Worm (Caenorhabditis elegans): ENCODE results near the gene vkmt-1.
"Not testable (repeated sequence)": the region's sequence is repeated elsewhere in the genome, so short reads cannot be mapped to it uniquely, and the experiment has no call there.

vkmt-1 gene

DNA sequence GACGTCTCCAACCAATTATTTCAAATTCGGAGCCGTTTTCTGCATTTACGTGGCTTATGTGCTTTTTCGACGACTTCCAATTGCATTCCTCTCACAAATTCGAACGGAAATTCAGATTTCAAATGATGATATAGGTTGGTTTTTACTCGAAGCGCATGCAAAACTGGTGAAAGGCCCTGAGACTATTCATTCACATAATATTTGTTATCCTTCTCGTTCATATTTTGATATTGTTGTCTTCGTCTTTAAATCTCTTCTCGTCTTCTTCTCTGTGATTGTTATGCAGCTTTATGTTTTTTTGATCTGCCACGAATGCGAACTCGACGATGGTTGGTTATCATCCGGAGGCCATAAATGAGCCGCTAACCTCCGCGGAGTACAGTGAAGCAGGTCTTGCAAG is 4.3 kb downstream of the vkmt-1 start, which contains the start of gene hpo-12:
Gene hpo-12, plus strand, starts transcription at position 301 of the 400 bp plus-strand sequence.
- TF ChIP-seq unc-62 (GFP tag; optimal IDR thresholded peaks at IDR 0.05): no peak

DNA sequence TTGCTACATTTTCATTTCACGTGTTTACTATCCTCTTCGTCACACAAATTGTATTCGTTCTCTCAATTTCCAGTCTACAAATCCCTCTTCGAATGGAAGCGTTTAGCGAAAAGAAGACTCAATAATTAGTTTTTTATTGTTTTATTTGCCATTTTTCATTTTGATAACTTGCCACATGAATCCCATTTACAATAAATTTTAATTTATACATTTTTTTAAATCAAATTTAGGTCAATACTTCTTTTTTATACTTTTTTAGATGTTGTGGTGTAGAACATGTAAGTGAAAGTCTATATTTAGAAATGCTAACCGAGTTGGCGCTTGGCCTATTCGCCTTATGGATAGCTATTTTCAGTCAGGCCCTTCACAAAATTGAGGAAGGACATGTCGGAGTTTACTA is 9.1 kb downstream of the vkmt-1 start, which contains the start of gene erl-1:
Gene erl-1, plus strand, starts transcription at position 301 of the 400 bp plus-strand sequence.
- no peak for TF ChIP-seq unc-62 (GFP tag; optimal IDR thresholded peaks at IDR 0.05)

DNA sequence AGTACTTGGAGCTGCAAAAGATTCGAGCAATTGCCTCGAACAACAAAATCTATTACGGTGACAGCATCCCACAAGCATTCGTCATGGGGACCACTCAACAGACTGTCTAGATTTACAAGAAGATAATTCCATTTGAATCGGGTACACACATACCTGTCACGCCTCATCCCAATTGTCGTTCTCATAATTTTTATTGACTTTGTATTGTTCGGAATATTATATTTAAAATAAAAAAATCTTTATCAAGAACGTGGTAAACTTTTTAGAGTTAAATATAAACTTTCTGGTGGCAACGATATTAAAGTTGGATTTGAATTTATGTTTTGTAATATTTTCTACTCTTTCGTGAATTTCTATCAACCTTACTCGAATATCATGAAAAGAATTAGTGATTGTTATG is 10.6 kb downstream of the vkmt-1 start, which contains the start of gene C42C1.9:
Gene C42C1.9, plus strand, starts transcription at position 301 of the 400 bp plus-strand sequence.
- TF ChIP-seq unc-62 (GFP tag; optimal IDR thresholded peaks at IDR 0.05): no peak

ce11 chrIV:12290744-12291143 is 12.2 kb downstream of the vkmt-1 start, which contains the start of gene C42C1.8:
TSS of gene C42C1.8 (plus strand) at chrIV:12291044.
- no peak for TF ChIP-seq unc-62 (GFP tag; optimal IDR thresholded peaks at IDR 0.05)

ce11 chrIV:12301161-12301560 is 22.6 kb downstream of the vkmt-1 start, which contains the start of gene oac-59:
TSS of gene oac-59 (minus strand) at chrIV:12301261.
- TF ChIP-seq unc-62 (GFP tag; optimal IDR thresholded peaks at IDR 0.05): no peak

DNA sequence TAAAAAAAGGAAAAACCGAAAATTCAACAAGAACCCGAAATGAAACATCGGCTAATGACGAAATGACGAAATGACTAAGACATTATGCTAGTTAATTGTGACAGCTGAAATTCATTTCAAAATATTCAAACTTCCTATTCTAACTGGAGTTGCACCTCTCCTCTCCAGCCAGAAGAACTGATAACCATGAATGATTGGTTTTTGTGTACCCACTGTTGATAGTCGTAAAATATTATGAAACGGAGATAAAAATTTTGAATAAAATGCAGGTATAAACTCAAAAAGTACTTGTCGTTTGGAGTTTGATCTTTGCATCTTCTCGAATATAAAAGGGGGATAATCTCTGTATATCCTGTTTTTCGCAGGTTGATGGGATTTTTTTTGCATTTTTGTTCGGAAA is 24.4 kb downstream of the vkmt-1 start:
- TF ChIP-seq unc-62 (GFP tag; optimal IDR thresholded peaks at IDR 0.05): no peak

DNA sequence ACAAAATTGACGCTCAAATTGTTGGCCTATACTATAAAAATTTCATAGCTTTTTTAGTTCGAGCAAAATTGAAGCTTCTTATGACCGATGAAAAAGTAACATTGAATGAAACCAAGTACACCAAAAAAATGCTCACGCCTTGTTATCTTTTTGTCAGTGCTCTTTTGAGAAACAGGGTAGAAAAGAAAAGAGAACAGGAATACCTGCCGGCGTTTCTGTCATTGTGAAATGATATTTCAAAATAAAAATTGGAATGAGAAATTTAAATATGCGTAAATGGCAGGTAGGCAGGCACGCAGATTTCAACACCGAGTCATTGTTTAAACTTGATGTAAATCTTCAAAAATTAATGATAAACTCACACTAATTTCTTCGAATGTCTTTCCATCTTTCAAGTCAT is 26.2 kb downstream of the vkmt-1 start:
- no peak for TF ChIP-seq unc-62 (GFP tag; optimal IDR thresholded peaks at IDR 0.05)

DNA sequence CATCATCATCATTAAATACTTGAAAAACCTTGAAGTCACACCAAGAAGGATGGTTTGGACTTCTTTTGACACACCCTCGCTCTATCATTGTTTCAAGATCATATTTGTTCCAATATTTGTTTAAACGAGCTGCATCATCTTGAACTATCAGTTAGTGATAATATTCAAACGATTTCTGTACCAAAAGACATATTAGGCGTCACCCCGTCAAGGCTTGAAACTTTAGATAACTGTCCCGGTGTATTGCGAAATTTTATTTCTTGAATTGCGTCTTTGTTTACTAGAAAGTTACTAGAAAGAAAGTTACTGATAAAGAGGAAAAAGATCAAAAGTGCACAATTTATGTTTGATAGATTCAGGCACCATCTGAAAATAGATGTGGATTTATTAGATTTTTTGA is 27.4 kb downstream of the vkmt-1 start:
- TF ChIP-seq unc-62 (GFP tag; optimal IDR thresholded peaks at IDR 0.05): no peak

DNA sequence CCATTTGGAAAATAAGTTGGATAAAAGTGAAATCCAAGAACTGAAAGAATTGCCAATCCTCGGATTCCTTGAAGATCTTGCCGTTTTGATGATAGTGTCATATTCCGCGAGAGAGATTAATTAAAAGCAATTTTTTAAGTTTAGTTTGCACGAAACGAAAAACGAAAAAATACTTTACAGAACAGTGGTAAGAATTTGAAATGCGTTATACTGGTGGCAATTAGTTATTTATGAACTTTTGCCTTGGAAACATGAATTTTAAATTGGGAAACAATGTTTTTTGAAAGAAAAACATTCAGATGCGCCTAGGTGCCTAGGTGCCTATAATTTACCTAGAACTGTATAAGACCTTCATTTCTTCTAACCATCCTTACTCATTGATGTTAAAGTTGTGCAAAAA is 29.2 kb downstream of the vkmt-1 start, which contains the start of gene oac-57:
Gene oac-57, minus strand, starts transcription at position 101 of the 400 bp plus-strand sequence.
- no peak for TF ChIP-seq unc-62 (GFP tag; optimal IDR thresholded peaks at IDR 0.05)

DNA sequence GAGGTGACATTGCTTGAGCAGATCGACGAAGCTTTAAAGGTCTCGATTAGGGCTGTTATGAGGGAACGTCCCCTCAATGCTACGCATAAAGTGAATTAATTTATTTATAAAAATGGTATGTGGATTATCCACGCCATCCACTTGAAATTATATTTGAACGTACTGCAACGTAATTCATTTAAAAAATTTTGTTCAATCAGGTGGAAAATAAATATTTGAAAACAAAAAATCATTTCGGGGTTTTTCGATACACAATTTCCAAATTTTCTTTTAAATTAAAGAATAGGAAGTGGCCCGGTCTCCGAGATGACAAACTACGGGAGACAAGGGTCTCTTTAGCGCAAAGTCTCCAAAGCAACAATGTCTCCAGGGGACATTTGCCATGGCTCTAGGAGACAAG is 33.1 kb downstream of the vkmt-1 start, which contains the start of gene oac-58:
Gene oac-58, minus strand, starts transcription at position 101 of the 400 bp plus-strand sequence.
- no peak for TF ChIP-seq unc-62 (GFP tag; optimal IDR thresholded peaks at IDR 0.05)

DNA sequence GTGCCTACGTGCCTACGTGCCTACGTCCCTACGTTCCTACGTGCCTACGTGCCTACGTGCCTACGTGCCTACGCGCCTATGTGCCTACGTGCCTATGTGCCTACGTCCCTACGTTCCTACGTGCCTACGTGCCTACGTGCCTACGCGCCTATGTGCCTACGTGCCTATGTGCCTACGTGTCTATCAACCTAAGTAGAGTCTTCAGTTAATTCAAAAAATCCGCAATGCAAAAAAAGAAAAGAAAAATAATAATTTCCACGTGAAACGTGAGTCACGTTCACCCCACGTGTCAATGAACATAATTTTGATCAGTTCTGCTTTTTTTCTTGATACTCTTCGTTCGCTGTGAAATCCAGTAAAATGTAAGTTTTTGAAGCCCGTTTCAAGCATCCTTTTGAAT is 48.4 kb downstream of the vkmt-1 start, which contains the start of gene F19B6.3:
Gene F19B6.3, plus strand, starts transcription at position 301 of the 400 bp plus-strand sequence.
- TF ChIP-seq unc-62 (GFP tag; optimal IDR thresholded peaks at IDR 0.05): not testable (repeated sequence)
